Worm (Caenorhabditis elegans) whole organism, L3 larva: ENCODE results near the gene T04H1.12.

ENCODE experiments used
- ZK546.5 ChIP-seq: sonication (generic microtip); optimal IDR thresholded peaks from 2 replicates; lab custom pipeline; 2017; ENCODE audit warnings: missing biosample characterization, missing genetic modification characterization
- ama-1 ChIP-seq: fragments of 150-350 bp; optimal IDR thresholded peaks from 2 replicates; lab custom pipeline; 2018

- TF ChIP-seq ZK546.5 (tag; lab: Kevin White, UChicago) = no peak
- no peak for TF ChIP-seq ama-1
Measured at ce11 chrV:12256398-12256797, 955 bp downstream of the T04H1.12 start, which contains the start of gene ugt-55.
